Fruit fly (Drosophila melanogaster): ENCODE data around the gene regucalcin.

- TF ChIP-seq woc (GFP tag; optimal IDR thresholded peaks at IDR 0.05) (peak; percentile 43), Vsx2 (GFP tag; optimal IDR thresholded peaks at IDR 0.05; ENCODE audit: partially characterized antibody) (no peak), usp (GFP tag; optimal IDR thresholded peaks at IDR 0.05) (no peak), brk (GFP tag; optimal IDR thresholded peaks at IDR 0.05) (no peak), Hr78 (GFP tag; optimal IDR thresholded peaks at IDR 0.05) (no peak), OdsH (GFP tag; optimal IDR thresholded peaks at IDR 0.05) (peak; percentile 16), h (GFP tag; optimal IDR thresholded peaks at IDR 0.05) (peak; percentile 69), CG9705 (GFP tag; optimal IDR thresholded peaks at IDR 0.05) (no peak)
Observed at dm6 chrX:11999974-12000618, 12.1 kb upstream of the regucalcin start.
